Fruit fly (Drosophila melanogaster) whole organism, embryonic: ENCODE measurements around the gene CG11912.
A peak's percentile ranks its signal among the peaks of the same experiment; 100 is the strongest.

Experiments used
- Aef1 ChIP-seq: fragments of 200-800 bp; sonication (Bioruptor generic); IDR thresholded peaks from 3 replicates; pipeline ENCODE4 v1.3.6; 2022; ENCODE audit warnings: missing biosample characterization, missing genetic modification characterization
- Antp ChIP-seq: fragments of 200-800 bp; sonication (Bioruptor generic); optimal IDR thresholded peaks from 3 replicates; lab custom pipeline; 2016; ENCODE audit warnings: missing biosample characterization, missing genetic modification characterization
- B-H1 ChIP-seq: fragments of 200-800 bp; sonication (Bioruptor generic); IDR thresholded peaks from 3 replicates; pipeline ENCODE4 v1.3.6; 2022; ENCODE audit warnings: missing biosample characterization, missing genetic modification characterization
- Bgb ChIP-seq: fragments of 200-800 bp; sonication (Bioruptor generic); IDR thresholded peaks from 2 replicates; pipeline ENCODE4 v1.3.6; 2022; ENCODE audit warnings: missing biosample characterization, missing genetic modification characterization; ENCODE audit not compliant: partially characterized antibody
- CG10274 ChIP-seq: fragments of 200-800 bp; sonication (Bioruptor generic); optimal IDR thresholded peaks from 3 replicates; lab custom pipeline; 2017; ENCODE audit warnings: missing biosample characterization, mild to moderate bottlenecking, missing genetic modification characterization
- CG10654 ChIP-seq: fragments of 200-800 bp; sonication (Bioruptor generic); optimal IDR thresholded peaks from 2 replicates; lab custom pipeline; 2016; ENCODE audit warnings: missing biosample characterization, missing genetic modification characterization
- CG11085 ChIP-seq: fragments of 200-800 bp; sonication (Bioruptor generic); IDR thresholded peaks from 2 replicates; pipeline ENCODE4 v1.3.6; 2022; ENCODE audit warnings: missing biosample characterization, missing genetic modification characterization
- CG12219 ChIP-seq: fragments of 200-800 bp; sonication (Bioruptor generic); optimal IDR thresholded peaks from 3 replicates; lab custom pipeline; 2018; ENCODE audit warnings: missing biosample characterization, mild to moderate bottlenecking, missing genetic modification characterization
- CG14710 ChIP-seq: fragments of 200-800 bp; sonication (Bioruptor generic); optimal IDR thresholded peaks from 3 replicates; lab custom pipeline; 2019; ENCODE audit warnings: missing biosample characterization, mild to moderate bottlenecking, missing genetic modification characterization, moderate library complexity
- CG1529 ChIP-seq: fragments of 200-800 bp; sonication (Bioruptor generic); optimal IDR thresholded peaks from 3 replicates; lab custom pipeline; 2018; ENCODE audit warnings: missing biosample characterization, missing genetic modification characterization
- CG2129 ChIP-seq: fragments of 200-800 bp; sonication (Bioruptor generic); IDR thresholded peaks from 2 replicates; pipeline ENCODE4 v1.3.6; 2022; ENCODE audit warnings: missing biosample characterization, missing genetic modification characterization; ENCODE audit not compliant: partially characterized antibody
- CG2202 ChIP-seq: fragments of 200-800 bp; sonication (Bioruptor generic); optimal IDR thresholded peaks from 2 replicates; lab custom pipeline; 2018; ENCODE audit warnings: missing biosample characterization, mild to moderate bottlenecking, missing genetic modification characterization
- CG34376 ChIP-seq: fragments of 200-800 bp; sonication (Bioruptor generic); optimal IDR thresholded peaks from 2 replicates; lab custom pipeline; 2018; ENCODE audit warnings: missing biosample characterization, mild to moderate bottlenecking, missing genetic modification characterization
- CG4854 ChIP-seq: fragments of 200-800 bp; sonication (Bioruptor generic); optimal IDR thresholded peaks from 2 replicates; lab custom pipeline; 2016; ENCODE audit warnings: missing biosample characterization, missing genetic modification characterization, inconsistent platforms
- CG8388 ChIP-seq: fragments of 200-800 bp; sonication (Bioruptor generic); optimal IDR thresholded peaks from 2 replicates; lab custom pipeline; 2019; ENCODE audit warnings: missing biosample characterization, mild to moderate bottlenecking, missing genetic modification characterization, moderate library complexity
- CG8944 ChIP-seq: fragments of 200-800 bp; sonication (Bioruptor generic); optimal IDR thresholded peaks from 3 replicates; lab custom pipeline; 2016; ENCODE audit warnings: missing biosample characterization, missing genetic modification characterization
- CG9932 ChIP-seq: fragments of 200-800 bp; sonication (Bioruptor generic); IDR thresholded peaks from 2 replicates; pipeline ENCODE4 v1.3.6; 2022; ENCODE audit warnings: missing biosample characterization, missing genetic modification characterization
- ERR ChIP-seq: fragments of 200-800 bp; sonication (Bioruptor generic); optimal IDR thresholded peaks from 2 replicates; lab custom pipeline; 2016; ENCODE audit warnings: missing biosample characterization, missing genetic modification characterization
- HLH54F ChIP-seq: fragments of 200-800 bp; sonication (Bioruptor generic); optimal IDR thresholded peaks from 3 replicates; lab custom pipeline; 2016; ENCODE audit warnings: missing biosample characterization, missing genetic modification characterization
- Hr39 ChIP-seq: fragments of >200 bp; optimal IDR thresholded peaks from 2 replicates; lab custom pipeline; 2017
- Lpt ChIP-seq: fragments of >200 bp; optimal IDR thresholded peaks from 2 replicates; lab custom pipeline; 2018; ENCODE audit warnings: missing biosample characterization, missing genetic modification characterization
- Mad ChIP-seq: fragments of 200-800 bp; sonication (Bioruptor generic); optimal IDR thresholded peaks from 2 replicates; lab custom pipeline; 2016; ENCODE audit warnings: missing biosample characterization, missing genetic modification characterization
- NC2α ChIP-seq: fragments of 200-800 bp; sonication (Bioruptor generic); optimal IDR thresholded peaks from 2 replicates; lab custom pipeline; 2016; ENCODE audit warnings: missing biosample characterization, missing genetic modification characterization
- NFAT ChIP-seq: fragments of 200-800 bp; sonication (Bioruptor generic); IDR thresholded peaks from 2 replicates; pipeline ENCODE4 v1.3.6; 2022; ENCODE audit warnings: missing biosample characterization, missing genetic modification characterization
- Nf-YC ChIP-seq: fragments of 200-800 bp; optimal IDR thresholded peaks from 3 replicates; lab custom pipeline; 2019; ENCODE audit warnings: missing biosample characterization, mild to moderate bottlenecking, missing genetic modification characterization, moderate library complexity
- Poxn ChIP-seq: fragments of 200-800 bp; sonication (Bioruptor generic); IDR thresholded peaks from 2 replicates; pipeline ENCODE4 v1.3.6; 2022; ENCODE audit warnings: missing biosample characterization, missing genetic modification characterization
- Stat92E ChIP-seq, 3 experiments: fragments of >200 bp in 2 of 3; fragments of 200-800 bp in 1 of 3; sonication (Bioruptor generic) in 1 of 3; optimal IDR thresholded peaks; 2 replicates each; lab custom pipeline; 2017 to 2019; ENCODE audit warnings: missing biosample characterization in 3 of 3, missing genetic modification characterization in 3 of 3, mild to moderate bottlenecking in 1 of 3, moderate library complexity in 1 of 3
- aop ChIP-seq: fragments of 200-800 bp; sonication (Bioruptor generic); IDR thresholded peaks from 2 replicates; pipeline ENCODE4 v1.3.6; 2022; ENCODE audit warnings: missing biosample characterization, missing genetic modification characterization
- az2 ChIP-seq: fragments of 200-800 bp; sonication (Bioruptor generic); optimal IDR thresholded peaks from 3 replicates; lab custom pipeline; 2016; ENCODE audit warnings: missing biosample characterization, missing genetic modification characterization
- chn ChIP-seq: fragments of 200-800 bp; sonication (Bioruptor generic); optimal IDR thresholded peaks from 2 replicates; lab custom pipeline; 2016; ENCODE audit warnings: missing biosample characterization, missing genetic modification characterization
- dati ChIP-seq: fragments of 200-800 bp; sonication (Bioruptor generic); IDR thresholded peaks from 2 replicates; pipeline ENCODE4 v1.3.6; 2022; ENCODE audit warnings: missing biosample characterization, missing genetic modification characterization
- disco-r ChIP-seq: fragments of 200-800 bp; sonication (Bioruptor generic); optimal IDR thresholded peaks from 2 replicates; lab custom pipeline; 2016; ENCODE audit warnings: missing biosample characterization, missing genetic modification characterization
- dmrt99B ChIP-seq: fragments of 200-800 bp; sonication (Bioruptor generic); optimal IDR thresholded peaks from 2 replicates; lab custom pipeline; 2018; ENCODE audit warnings: missing biosample characterization, mild to moderate bottlenecking, missing genetic modification characterization, moderate library complexity
- fd3F ChIP-seq: fragments of 200-800 bp; sonication (Bioruptor generic); optimal IDR thresholded peaks from 2 replicates; lab custom pipeline; 2018; ENCODE audit warnings: missing biosample characterization, mild to moderate bottlenecking, missing genetic modification characterization, moderate library complexity
- fd64A ChIP-seq: fragments of 200-800 bp; sonication (Bioruptor generic); optimal IDR thresholded peaks from 3 replicates; lab custom pipeline; 2018; ENCODE audit warnings: missing biosample characterization, mild to moderate bottlenecking, missing genetic modification characterization
- gce ChIP-seq: fragments of 200-800 bp; sonication (Bioruptor generic); IDR thresholded peaks from 3 replicates; pipeline ENCODE4 v1.3.6; 2022; ENCODE audit warnings: missing biosample characterization, missing genetic modification characterization
- gcm2 ChIP-seq: fragments of 200-800 bp; sonication (Bioruptor generic); optimal IDR thresholded peaks from 2 replicates; lab custom pipeline; 2016; ENCODE audit warnings: missing biosample characterization, missing genetic modification characterization
- gfzf ChIP-seq: fragments of 200-800 bp; sonication (Bioruptor generic); optimal IDR thresholded peaks from 2 replicates; lab custom pipeline; 2016; ENCODE audit warnings: missing biosample characterization, mild to moderate bottlenecking, missing genetic modification characterization, moderate library complexity
- grau ChIP-seq: fragments of 200-800 bp; optimal IDR thresholded peaks from 3 replicates; lab custom pipeline; 2019; ENCODE audit warnings: missing biosample characterization, mild to moderate bottlenecking, missing genetic modification characterization, moderate library complexity
- grn ChIP-seq: fragments of 200-800 bp; sonication (Bioruptor generic); optimal IDR thresholded peaks from 3 replicates; lab custom pipeline; 2017; ENCODE audit warnings: missing biosample characterization, missing genetic modification characterization
- her ChIP-seq: fragments of 200-800 bp; sonication (Bioruptor generic); optimal IDR thresholded peaks from 2 replicates; lab custom pipeline; 2016; ENCODE audit warnings: missing biosample characterization, missing genetic modification characterization
- kay ChIP-seq: fragments of 200-800 bp; sonication (Bioruptor generic); optimal IDR thresholded peaks from 2 replicates; lab custom pipeline; 2016; ENCODE audit warnings: missing biosample characterization, missing genetic modification characterization
- lbe ChIP-seq: fragments of 200-800 bp; sonication (Bioruptor generic); optimal IDR thresholded peaks from 2 replicates; lab custom pipeline; 2016; ENCODE audit warnings: missing biosample characterization, mild to moderate bottlenecking, missing genetic modification characterization
- p53 ChIP-seq: fragments of 200-800 bp; sonication (Bioruptor generic); optimal IDR thresholded peaks from 2 replicates; lab custom pipeline; 2016; ENCODE audit warnings: missing biosample characterization, missing genetic modification characterization
- phol ChIP-seq: fragments of 200-800 bp; sonication (Bioruptor generic); optimal IDR thresholded peaks from 3 replicates; lab custom pipeline; 2018; ENCODE audit warnings: missing biosample characterization, mild to moderate bottlenecking, missing genetic modification characterization, moderate library complexity
- pzg ChIP-seq: fragments of 200-800 bp; sonication (Bioruptor generic); optimal IDR thresholded peaks from 3 replicates; lab custom pipeline; 2018; ENCODE audit warnings: missing biosample characterization, mild to moderate bottlenecking, missing genetic modification characterization, moderate library complexity
- sc ChIP-seq, 3 experiments: fragments of >200 bp in 2 of 3; fragments of 200-800 bp in 1 of 3; sonication (Bioruptor generic) in 1 of 3; optimal IDR thresholded peaks; 2 replicates in 2 of 3; 3 replicates in 1 of 3; lab custom pipeline; 2017; ENCODE audit warnings: mild to moderate bottlenecking in 1 of 3, missing biosample characterization in 1 of 3, missing genetic modification characterization in 1 of 3, missing genetic modification reagents in 1 of 3
- sob ChIP-seq: fragments of 200-800 bp; sonication (Bioruptor generic); IDR thresholded peaks from 2 replicates; pipeline ENCODE4 v1.3.6; 2022; ENCODE audit warnings: missing biosample characterization, missing genetic modification characterization
- usp ChIP-seq: fragments of >200 bp; optimal IDR thresholded peaks from 2 replicates; lab custom pipeline; 2017; ENCODE audit warnings: missing biosample characterization, missing genetic modification characterization
- zfh1 ChIP-seq: fragments of 200-800 bp; sonication (Bioruptor generic); IDR thresholded peaks from 3 replicates; pipeline ENCODE4 v1.3.6; 2022; ENCODE audit warnings: missing biosample characterization, missing genetic modification characterization

The CG11912 gene

DNA sequence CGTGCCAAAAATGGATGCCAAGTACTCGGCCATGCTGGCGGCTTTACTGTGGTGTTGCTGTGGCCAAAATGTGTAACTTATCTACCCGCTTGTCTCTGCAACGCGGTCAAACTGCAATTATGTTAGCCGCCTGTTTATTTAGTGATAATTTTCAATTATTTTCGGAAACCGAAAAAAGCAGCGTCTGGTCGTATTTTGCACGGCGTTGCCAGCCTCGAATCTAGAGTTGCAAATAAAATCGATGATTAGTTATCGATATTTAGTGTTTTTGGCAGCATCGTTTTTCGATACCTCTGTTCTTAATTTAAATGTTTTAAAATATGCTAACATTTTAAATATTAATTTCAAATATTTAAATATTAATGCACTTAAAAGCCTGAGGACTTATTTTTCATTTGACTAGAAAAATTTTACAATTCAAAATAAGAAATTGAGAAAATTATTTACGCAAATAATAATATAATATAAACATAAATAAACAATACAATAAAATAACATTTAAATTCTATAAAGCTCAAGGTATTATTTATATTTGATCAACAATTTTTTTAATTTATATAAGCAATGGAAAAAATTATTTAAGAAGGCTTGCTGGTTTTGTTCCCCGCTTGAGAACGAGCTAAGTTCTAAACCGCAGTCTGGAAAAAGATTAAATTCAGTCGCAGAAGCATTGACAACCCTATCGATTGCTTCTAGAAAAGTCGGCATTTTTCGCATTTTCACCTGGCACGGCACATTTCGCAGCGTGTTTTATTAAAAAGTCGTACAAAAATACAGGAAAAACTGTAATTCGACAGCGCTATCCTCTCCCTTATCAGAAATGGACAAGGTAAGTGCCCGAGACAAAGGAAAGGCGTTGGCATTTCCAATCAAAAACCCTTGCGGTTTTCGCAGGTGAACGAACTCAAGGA is 24.4 kb downstream of the CG11912 start, which contains the start of the genes U2af38 and Stip1 (continued):
- TF ChIP-seq gce (GFP tag; lab: Robert Waterston, UW), result no peak
- TF ChIP-seq Hr39 (lab: Kevin White, UChicago), result no peak
- no peak for TF ChIP-seq dmrt99B (tag; lab: Kevin White, UChicago)
- TF ChIP-seq NFAT (GFP tag; lab: Robert Waterston, UW), result peak; percentile 62
- TF ChIP-seq chn (GFP tag; lab: Kevin White, UChicago), result peak; percentile 21
- TF ChIP-seq disco-r (GFP tag; lab: Kevin White, UChicago), result no peak
- TF ChIP-seq kay, result no peak
- peak; percentile 41; the same call in 1 of the 2 replicates for TF ChIP-seq CG2129
- TF ChIP-seq CG1529 (GFP tag; lab: Kevin White, UChicago), result no peak
- TF ChIP-seq Stat92E (GFP tag; optimal IDR thresholded peaks at IDR 0.05; lab: Kevin White, UChicago), result no peak
- TF ChIP-seq B-H1, result no peak
- TF ChIP-seq phol (tag; lab: Kevin White, UChicago), result peak; percentile 50
- TF ChIP-seq CG10274 (GFP tag; lab: Kevin White, UChicago), result no peak
- no peak for TF ChIP-seq sc (optimal IDR thresholded peaks at IDR 0.05; lab: Kevin White, UChicago)
- no peak for TF ChIP-seq sc (GFP tag; optimal IDR thresholded peaks at IDR 0.05; lab: Kevin White, UChicago)
- peak; percentile 87 for TF ChIP-seq CG14710 (tag; lab: Kevin White, UChicago)
- TF ChIP-seq dati (GFP tag; lab: Robert Waterston, UW), result no peak
- no peak for TF ChIP-seq Mad (GFP tag; lab: Kevin White, UChicago)
- peak; percentile 2 for TF ChIP-seq CG8944 (GFP tag; lab: Kevin White, UChicago)
- no peak for TF ChIP-seq CG2202
- no peak for TF ChIP-seq Lpt (GFP tag; lab: Kevin White, UChicago)
- no peak for TF ChIP-seq ERR (GFP tag; lab: Kevin White, UChicago)
- peak; percentile 26 for TF ChIP-seq Antp
- peak; percentile 61 for TF ChIP-seq pzg (GFP tag; lab: Kevin White, UChicago)
- no peak for TF ChIP-seq zfh1 (GFP tag; lab: Robert Waterston, UW)
- peak; percentile 1 for TF ChIP-seq az2 (GFP tag; lab: Kevin White, UChicago)
- TF ChIP-seq CG4854, result no peak
- TF ChIP-seq Poxn, result no peak
- no peak for TF ChIP-seq her (GFP tag; lab: Kevin White, UChicago)
- no peak for TF ChIP-seq p53 (GFP tag; lab: Kevin White, UChicago)
- peak; percentile 60 for TF ChIP-seq CG9932 (GFP tag; lab: Robert Waterston, UW)
- TF ChIP-seq gfzf (GFP tag; lab: Kevin White, UChicago), result peak; percentile 56
- TF ChIP-seq fd64A, result no peak
- TF ChIP-seq grau, result peak; percentile 14
- TF ChIP-seq Bgb, result peak; percentile 62
- TF ChIP-seq Aef1 (GFP tag; lab: Robert Waterston, UW), result no peak
- peak; percentile 63 for TF ChIP-seq Nf-YC (tag; lab: Kevin White, UChicago)
- TF ChIP-seq sob (GFP tag; lab: Robert Waterston, UW), result no peak; the same call in 1 of the 2 replicates
- peak; percentile 30 for TF ChIP-seq CG10654 (GFP tag; lab: Kevin White, UChicago)
- no peak for TF ChIP-seq aop
- no peak for TF ChIP-seq CG11085 (GFP tag; lab: Robert Waterston, UW)
- TF ChIP-seq grn, result no peak
- TF ChIP-seq CG34376 (GFP tag; lab: Kevin White, UChicago), result peak; percentile 34
- no peak for TF ChIP-seq lbe (GFP tag; lab: Kevin White, UChicago)
- TF ChIP-seq CG12219 (GFP tag; lab: Kevin White, UChicago), result no peak
- TF ChIP-seq NC2α (GFP tag; lab: Kevin White, UChicago), result no peak
- no peak for TF ChIP-seq HLH54F (GFP tag; lab: Kevin White, UChicago)
- TF ChIP-seq fd3F (GFP tag; lab: Kevin White, UChicago), result no peak
- no peak for TF ChIP-seq usp (GFP tag; lab: Kevin White, UChicago)
- no peak for TF ChIP-seq CG8388 (GFP tag; lab: Kevin White, UChicago)
- TF ChIP-seq gcm2 (GFP tag; lab: Kevin White, UChicago), result no peak
